Worm (Caenorhabditis elegans) whole organism, L4/young adult: ENCODE data around the gene srw-129.

Source experiments
- W03F9.2 ChIP-seq: fragments of 150-350 bp; optimal IDR thresholded peaks from 2 replicates; lab custom pipeline; 2014; ENCODE audit warnings: missing biosample characterization, missing genetic modification characterization
- dao-5 ChIP-seq: sonication (generic microtip); optimal IDR thresholded peaks from 2 replicates; lab custom pipeline; 2016; ENCODE audit warnings: missing genotype, missing genetic modification characterization, moderate library complexity, missing compliant biosample characterization
- him-1 ChIP-seq: sonication (generic microtip); optimal IDR thresholded peaks from 2 replicates; lab custom pipeline; 2016; ENCODE audit warnings: missing genotype, missing genetic modification reagents, missing genetic modification characterization, missing compliant biosample characterization

ce11 chrV:2996105-2996504 is 24.4 kb downstream of the srw-129 start, which contains the start of gene srw-120:
- TF ChIP-seq W03F9.2 (no peak), him-1 (tag; lab: Kevin White, UChicago) (no peak), dao-5 (tag; lab: Kevin White, UChicago) (no peak)
